Fruit fly (Drosophila melanogaster) whole organism, prepupa: ENCODE data around the gene Calr.

ENCODE experiments used
- Blimp-1 ChIP-seq: fragments of 200-800 bp; sonication (Bioruptor generic); optimal IDR thresholded peaks from 3 replicates; lab custom pipeline; 2017; ENCODE audit warnings: missing biosample characterization, missing genetic modification characterization, mild to moderate bottlenecking, moderate library complexity, missing genetic modification reagents
- CG10631 ChIP-seq: fragments of 200-800 bp; sonication (Bioruptor generic); optimal IDR thresholded peaks from 2 replicates; lab custom pipeline; 2016; ENCODE audit warnings: missing biosample characterization, missing genetic modification characterization
- CG31627 ChIP-seq: fragments of 200-800 bp; sonication (Bioruptor generic); optimal IDR thresholded peaks from 3 replicates; lab custom pipeline; 2016; ENCODE audit warnings: missing biosample characterization, missing genetic modification characterization
- CG6163 ChIP-seq: fragments of 200-800 bp; sonication (Bioruptor generic); IDR thresholded peaks from 3 replicates; pipeline ENCODE4 v1.3.6; 2022; ENCODE audit warnings: missing biosample characterization, missing genetic modification characterization
- CG6854 ChIP-seq: fragments of 200-800 bp; sonication (Bioruptor generic); optimal IDR thresholded peaks from 2 replicates; lab custom pipeline; 2017; ENCODE audit warnings: missing biosample characterization, mild to moderate bottlenecking, missing genetic modification characterization
- CG8319 ChIP-seq: fragments of 200-800 bp; sonication (Bioruptor generic); optimal IDR thresholded peaks from 3 replicates; lab custom pipeline; 2016; ENCODE audit warnings: missing biosample characterization, missing genetic modification characterization
- CG9139 ChIP-seq: fragments of 200-800 bp; sonication (Bioruptor generic); optimal IDR thresholded peaks from 3 replicates; lab custom pipeline; 2017; ENCODE audit warnings: missing biosample characterization, mild to moderate bottlenecking, missing genetic modification characterization
- Eip93F ChIP-seq: fragments of 200-800 bp; sonication (Bioruptor generic); optimal IDR thresholded peaks from 2 replicates; lab custom pipeline; 2016; ENCODE audit warnings: missing biosample characterization, mild to moderate bottlenecking, missing genetic modification characterization
- Ets96B ChIP-seq: fragments of 200-800 bp; optimal IDR thresholded peaks from 2 replicates; lab custom pipeline; 2019; ENCODE audit warnings: missing biosample characterization, mild to moderate bottlenecking, missing genetic modification characterization, moderate library complexity
- Hr4 ChIP-seq: fragments of 200-800 bp; sonication (Bioruptor generic); optimal IDR thresholded peaks from 3 replicates; lab custom pipeline; 2016; ENCODE audit warnings: missing biosample characterization, missing genetic modification characterization
- Sox15 ChIP-seq: fragments of 200-800 bp; sonication (Bioruptor generic); optimal IDR thresholded peaks from 3 replicates; lab custom pipeline; 2016; ENCODE audit warnings: missing biosample characterization, missing genetic modification characterization
- dac ChIP-seq: fragments of 200-800 bp; sonication (Bioruptor generic); optimal IDR thresholded peaks from 2 replicates; lab custom pipeline; 2017; ENCODE audit warnings: missing biosample characterization, mild to moderate bottlenecking, missing genetic modification characterization
- fd85E ChIP-seq: fragments of 200-800 bp; sonication (Bioruptor generic); optimal IDR thresholded peaks from 3 replicates; lab custom pipeline; 2016; ENCODE audit warnings: missing biosample characterization, missing genetic modification characterization
- vri ChIP-seq: fragments of 200-800 bp; sonication (Bioruptor generic); optimal IDR thresholded peaks from 3 replicates; lab custom pipeline; 2016; ENCODE audit warnings: missing biosample characterization, mild to moderate bottlenecking, missing genetic modification characterization

DNA sequence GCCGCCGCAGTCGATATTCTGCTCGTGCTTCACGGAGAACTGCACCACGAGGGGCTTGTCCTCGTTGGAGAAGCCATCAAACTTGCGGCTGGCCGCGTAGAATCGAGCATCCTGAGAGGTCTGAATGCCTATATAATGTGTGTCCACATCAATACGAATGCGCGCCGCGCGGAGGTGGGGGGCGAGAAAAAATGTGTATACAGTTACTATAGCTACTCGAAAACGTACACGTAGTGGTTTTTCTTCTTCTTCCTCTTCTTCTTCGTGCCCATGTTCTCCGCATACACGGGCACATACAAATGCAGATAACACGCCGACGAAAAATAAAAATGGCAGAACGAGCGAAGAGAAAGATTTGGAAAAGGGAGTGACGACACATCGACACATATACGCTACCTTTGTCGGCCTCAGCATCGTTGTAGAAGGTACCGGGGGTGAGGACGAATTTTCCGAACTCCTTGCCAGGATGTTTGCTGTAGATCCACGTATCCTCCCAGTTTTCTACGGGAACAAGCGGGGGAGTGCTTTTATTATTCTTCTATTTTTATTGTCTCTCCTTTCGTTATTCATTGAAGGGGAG is 508 bp downstream of the Calr start:
- TF ChIP-seq Ets96B (tag; lab: Kevin White, UChicago) (no peak), CG6163 (no peak), Hr4 (GFP tag; lab: Kevin White, UChicago) (no peak), Blimp-1 (GFP tag; lab: Kevin White, UChicago) (no peak), CG31627 (GFP tag; lab: Kevin White, UChicago) (no peak), CG8319 (no peak), CG6854 (GFP tag; lab: Kevin White, UChicago) (no peak), dac (GFP tag; lab: Kevin White, UChicago) (no peak), CG10631 (GFP tag; lab: Kevin White, UChicago) (no peak), Eip93F (no peak), CG9139 (GFP tag; lab: Kevin White, UChicago) (no peak), Sox15 (no peak), fd85E (no peak), vri (peak; percentile 10)
